Fruit fly (Drosophila melanogaster): ENCODE data around the gene RecQ5.

Gene RecQ5

DNA sequence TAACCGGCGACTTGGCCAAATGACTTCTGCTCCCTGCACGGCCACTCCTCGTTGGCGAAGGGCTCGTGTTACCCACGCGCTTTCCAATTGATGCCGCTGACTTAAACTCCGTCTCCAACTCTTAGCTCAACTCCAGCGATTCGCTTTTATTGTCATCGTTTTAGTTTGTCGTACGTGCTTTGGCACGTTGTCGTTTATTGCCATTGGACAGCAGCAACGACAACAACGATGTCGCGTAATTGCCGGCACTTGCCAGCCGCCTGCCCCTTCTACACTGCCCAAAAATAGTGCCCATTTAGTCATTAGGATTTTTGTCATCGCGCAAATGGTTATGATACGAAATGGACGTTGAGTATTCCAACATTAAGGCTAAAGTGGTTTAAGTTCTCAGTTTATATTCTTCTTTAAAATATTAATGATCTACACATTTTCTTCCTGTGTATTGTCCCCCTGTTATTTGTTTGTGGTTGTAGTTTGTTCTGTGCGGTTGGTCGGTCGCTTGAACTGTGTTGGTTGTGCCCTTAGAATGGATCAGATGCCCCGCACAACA, 34.0 kb upstream of the RecQ5 start (continued):
- TF ChIP-seq D (optimal IDR thresholded peaks at IDR 0.05) (no peak), D (GFP tag; optimal IDR thresholded peaks at IDR 0.05) (peak; percentile 89), Xbp1 (GFP tag; optimal IDR thresholded peaks at IDR 0.05) (peak; percentile 92), CG12391 (tag; optimal IDR thresholded peaks at IDR 0.05) (peak; percentile 93), CG1832 (GFP tag; optimal IDR thresholded peaks at IDR 0.05) (no peak), CG13894 (tag; optimal IDR thresholded peaks at IDR 0.05) (peak; percentile 74), Drgx (GFP tag; IDR thresholded peaks at IDR 0.05) (peak; percentile 90), D19B (GFP tag; optimal IDR thresholded peaks at IDR 0.05) (peak; percentile 41), unc-4 (GFP tag; IDR thresholded peaks at IDR 0.05; ENCODE audit: partially characterized antibody) (no peak), CG11398 (GFP tag; optimal IDR thresholded peaks at IDR 0.05) (peak; percentile 84), ac (GFP tag; optimal IDR thresholded peaks at IDR 0.05) (peak; percentile 85), CG32772 (GFP tag; IDR thresholded peaks at IDR 0.05) (peak; percentile 85), ems (GFP tag; optimal IDR thresholded peaks at IDR 0.05) (peak; percentile 92), Abd-B (GFP tag; optimal IDR thresholded peaks at IDR 0.05) (peak; percentile 88), CG30020 (tag; optimal IDR thresholded peaks at IDR 0.05) (peak; percentile 60), ATbp (GFP tag; optimal IDR thresholded peaks at IDR 0.05) (peak; percentile 89), CG9932 (GFP tag; IDR thresholded peaks at IDR 0.05) (peak; percentile 69), CG10209 (GFP tag; optimal IDR thresholded peaks at IDR 0.05) (peak; percentile 85), CG8290 (GFP tag; optimal IDR thresholded peaks at IDR 0.05) (peak; percentile 68), CG8290 (tag; optimal IDR thresholded peaks at IDR 0.05) (peak; percentile 20 to 90), emc (GFP tag; optimal IDR thresholded peaks at IDR 0.05) (peak; percentile 75), CG4282 (GFP tag; optimal IDR thresholded peaks at IDR 0.05) (peak; percentile 83), CG1024 (GFP tag; IDR thresholded peaks at IDR 0.05) (peak; percentile 66), CG17361 (GFP tag; IDR thresholded peaks at IDR 0.05) (peak; percentile 91), bsh (GFP tag; optimal IDR thresholded peaks at IDR 0.05) (peak; percentile 88 to 95), CG10462 (GFP tag; optimal IDR thresholded peaks at IDR 0.05) (peak; percentile 80), pan (optimal IDR thresholded peaks at IDR 0.05) (no peak), pan (GFP tag; optimal IDR thresholded peaks at IDR 0.05 in 1 of 2, IDR thresholded peaks at IDR 0.05 in 1 of 2) (peak in 1 of 2 experiments; percentile 90), CG4328 (GFP tag; optimal IDR thresholded peaks at IDR 0.05) (peak; percentile 53), GATAe (GFP tag; conservative IDR thresholded peaks at IDR 0.05) (0 out of 2 replicates have a peak, but pooled peaks have one; percentile 9), CG33213 (GFP tag; optimal IDR thresholded peaks at IDR 0.05) (peak; percentile 88), rib (GFP tag; IDR thresholded peaks at IDR 0.05) (peak; percentile 57), CG9727 (GFP tag; optimal IDR thresholded peaks at IDR 0.05) (peak; percentile 93), oc (tag; optimal IDR thresholded peaks at IDR 0.05) (peak; percentile 90), fd96Cb (tag; optimal IDR thresholded peaks at IDR 0.05) (peak; percentile 91), Nf-YB (GFP tag; optimal IDR thresholded peaks at IDR 0.05) (peak; percentile 79), CG11560 (tag; IDR thresholded peaks at IDR 0.05) (peak; percentile 64; the same call in 1 of the 3 replicates), pum (GFP tag; optimal IDR thresholded peaks at IDR 0.05) (peak; percentile 89), ftz-f1 (GFP tag; optimal IDR thresholded peaks at IDR 0.05) (peak; percentile 21), CG17186 (GFP tag; optimal IDR thresholded peaks at IDR 0.05) (no peak), H2.0 (GFP tag; IDR thresholded peaks at IDR 0.05) (peak; percentile 82), CG8089 (GFP tag; optimal IDR thresholded peaks at IDR 0.05) (peak; percentile 88), gsb (GFP tag; IDR thresholded peaks at IDR 0.05) (peak; percentile 68; the same call in 1 of the 2 replicates), CG1233 (GFP tag; optimal IDR thresholded peaks at IDR 0.05) (peak; percentile 61), CG1603 (tag; optimal IDR thresholded peaks at IDR 0.05) (peak; percentile 91), Bgb (GFP tag; IDR thresholded peaks at IDR 0.05; ENCODE audit: partially characterized antibody) (no peak), ttk (GFP tag; IDR thresholded peaks at IDR 0.05) (peak; percentile 86), Fer1 (GFP tag; optimal IDR thresholded peaks at IDR 0.05) (peak; percentile 92), zen2 (GFP tag; IDR thresholded peaks at IDR 0.05; ENCODE audit: partially characterized antibody) (no peak), CG34422 (GFP tag; IDR thresholded peaks at IDR 0.05) (peak; percentile 75), CG6689 (GFP tag; IDR thresholded peaks at IDR 0.05) (peak; percentile 87)
